Fruit fly (Drosophila melanogaster) whole organism, embryonic: ENCODE data around the gene pim.

Experiments
- Bteb2 ChIP-seq: fragments of 200-800 bp; sonication (Bioruptor generic); optimal IDR thresholded peaks from 2 replicates; lab custom pipeline; 2016; ENCODE audit warnings: missing biosample characterization, missing genetic modification characterization
- CG10209 ChIP-seq: fragments of 200-800 bp; sonication (Bioruptor generic); optimal IDR thresholded peaks from 3 replicates; lab custom pipeline; 2017; ENCODE audit warnings: missing biosample characterization, mild to moderate bottlenecking, missing genetic modification characterization, missing genetic modification reagents
- CG1024 ChIP-seq: fragments of 200-800 bp; sonication (Bioruptor generic); IDR thresholded peaks from 2 replicates; pipeline ENCODE4 v1.3.6; 2022; ENCODE audit warnings: missing biosample characterization, missing genetic modification characterization
- CG10543 ChIP-seq: fragments of 200-800 bp; sonication (Bioruptor generic); optimal IDR thresholded peaks from 3 replicates; lab custom pipeline; 2017; ENCODE audit warnings: missing biosample characterization, mild to moderate bottlenecking, missing genetic modification characterization, moderate library complexity
- CG12219 ChIP-seq: fragments of 200-800 bp; sonication (Bioruptor generic); optimal IDR thresholded peaks from 3 replicates; lab custom pipeline; 2018; ENCODE audit warnings: missing biosample characterization, mild to moderate bottlenecking, missing genetic modification characterization
- CG12659 ChIP-seq: fragments of 200-800 bp; sonication (Bioruptor generic); optimal IDR thresholded peaks from 3 replicates; lab custom pipeline; 2017; ENCODE audit warnings: mild to moderate bottlenecking, missing biosample characterization, missing genetic modification reagents, missing genetic modification characterization
- CG13296 ChIP-seq: fragments of 200-800 bp; sonication (Bioruptor generic); optimal IDR thresholded peaks from 3 replicates; lab custom pipeline; 2018; ENCODE audit warnings: missing biosample characterization, mild to moderate bottlenecking, missing genetic modification characterization
- CG13894 ChIP-seq: fragments of 200-800 bp; sonication (Bioruptor generic); optimal IDR thresholded peaks from 3 replicates; lab custom pipeline; 2018; ENCODE audit warnings: missing biosample characterization, mild to moderate bottlenecking, missing genetic modification characterization, moderate library complexity
- CG17359 ChIP-seq: fragments of 200-800 bp; sonication (Bioruptor generic); optimal IDR thresholded peaks from 3 replicates; lab custom pipeline; 2018; ENCODE audit warnings: missing biosample characterization, mild to moderate bottlenecking, missing genetic modification characterization, moderate library complexity
- CG17612 ChIP-seq: fragments of 200-800 bp; sonication (Bioruptor generic); IDR thresholded peaks from 2 replicates; pipeline ENCODE4 v1.3.6; 2022; ENCODE audit warnings: missing biosample characterization, missing genetic modification characterization
- CG2199 ChIP-seq: fragments of 200-800 bp; sonication (Bioruptor generic); IDR thresholded peaks from 3 replicates; pipeline ENCODE4 v1.3.6; 2022; ENCODE audit warnings: missing biosample characterization, missing genetic modification characterization
- CG3163 ChIP-seq: fragments of 200-800 bp; sonication (Bioruptor generic); optimal IDR thresholded peaks from 3 replicates; lab custom pipeline; 2016; ENCODE audit warnings: missing biosample characterization, missing genetic modification characterization
- CG3847 ChIP-seq: fragments of 200-800 bp; sonication (Bioruptor generic); IDR thresholded peaks from 2 replicates; pipeline ENCODE4 v1.3.6; 2022; ENCODE audit warnings: missing biosample characterization, missing genetic modification characterization
- CG7271 ChIP-seq: fragments of 200-800 bp; sonication (Bioruptor generic); optimal IDR thresholded peaks from 2 replicates; lab custom pipeline; 2018; ENCODE audit warnings: missing biosample characterization, mild to moderate bottlenecking, missing genetic modification characterization, moderate library complexity
- CG8290 ChIP-seq, 3 experiments: fragments of 200-800 bp; sonication (Bioruptor generic); optimal IDR thresholded peaks; 2 replicates each; lab custom pipeline; 2016 to 2019; ENCODE audit warnings: missing biosample characterization in 3 of 3, missing genetic modification characterization in 3 of 3, mild to moderate bottlenecking in 2 of 3, moderate library complexity in 1 of 3
- CG8388 ChIP-seq: fragments of 200-800 bp; sonication (Bioruptor generic); optimal IDR thresholded peaks from 2 replicates; lab custom pipeline; 2019; ENCODE audit warnings: missing biosample characterization, mild to moderate bottlenecking, missing genetic modification characterization, moderate library complexity
- CG9609 ChIP-seq: fragments of 200-800 bp; sonication (Bioruptor generic); optimal IDR thresholded peaks from 3 replicates; lab custom pipeline; 2016; ENCODE audit warnings: missing biosample characterization, missing genetic modification characterization
- D ChIP-seq, 2 experiments: fragments of 200-800 bp in 1 of 2; fragments of >200 bp in 1 of 2; sonication (Bioruptor generic) in 1 of 2; optimal IDR thresholded peaks; 2 replicates in 1 of 2; 3 replicates in 1 of 2; lab custom pipeline; 2017; ENCODE audit warnings: mild to moderate bottlenecking in 1 of 2, missing biosample characterization in 1 of 2, missing genetic modification characterization in 1 of 2, missing genetic modification reagents in 1 of 2
- Dbx ChIP-seq: fragments of 200-800 bp; sonication (Bioruptor generic); IDR thresholded peaks from 3 replicates; pipeline ENCODE4 v1.3.6; 2022; ENCODE audit warnings: missing biosample characterization, missing genetic modification characterization
- Deaf1 ChIP-seq: fragments of 200-800 bp; optimal IDR thresholded peaks from 3 replicates; lab custom pipeline; 2019; ENCODE audit warnings: missing biosample characterization, mild to moderate bottlenecking, missing genetic modification characterization, moderate library complexity
- Dp ChIP-seq: fragments of 200-800 bp; sonication (Bioruptor generic); optimal IDR thresholded peaks from 2 replicates; lab custom pipeline; 2018; ENCODE audit warnings: missing biosample characterization, mild to moderate bottlenecking, missing genetic modification characterization, moderate library complexity
- E2f2 ChIP-seq: fragments of 200-800 bp; sonication (Bioruptor generic); IDR thresholded peaks from 2 replicates; pipeline ENCODE4 v1.3.6; 2022; ENCODE audit warnings: missing biosample characterization, missing genetic modification characterization
- Fer1 ChIP-seq: fragments of 200-800 bp; sonication (Bioruptor generic); optimal IDR thresholded peaks from 2 replicates; lab custom pipeline; 2017; ENCODE audit warnings: missing biosample characterization, mild to moderate bottlenecking, missing genetic modification characterization
- Gsc ChIP-seq: fragments of 200-800 bp; sonication (Bioruptor generic); IDR thresholded peaks from 2 replicates; pipeline ENCODE4 v1.3.6; 2022; ENCODE audit warnings: missing biosample characterization, missing genetic modification characterization
- HmgZ ChIP-seq: fragments of 200-800 bp; sonication (Bioruptor generic); optimal IDR thresholded peaks from 2 replicates; lab custom pipeline; 2018; ENCODE audit warnings: missing biosample characterization, mild to moderate bottlenecking, missing genetic modification characterization
- Hmr ChIP-seq: fragments of 200-800 bp; sonication (Bioruptor generic); optimal IDR thresholded peaks from 3 replicates; lab custom pipeline; 2017; ENCODE audit warnings: mild to moderate bottlenecking, missing biosample characterization, missing genetic modification reagents, missing genetic modification characterization
- Hr78 ChIP-seq, 2 experiments: fragments of 200-800 bp in 1 of 2; fragments of >200 bp in 1 of 2; sonication (Bioruptor generic) in 1 of 2; optimal IDR thresholded peaks; 2 replicates each; lab custom pipeline; 2017 to 2019; ENCODE audit warnings: missing biosample characterization in 2 of 2, missing genetic modification characterization in 2 of 2, mild to moderate bottlenecking in 1 of 2, moderate library complexity in 1 of 2
- MBD-R2 ChIP-seq: fragments of 200-800 bp; sonication (Bioruptor generic); IDR thresholded peaks from 2 replicates; pipeline ENCODE4 v1.3.6; 2022; ENCODE audit warnings: missing biosample characterization, missing genetic modification characterization
- MESR4 ChIP-seq: fragments of 200-800 bp; sonication (Bioruptor generic); optimal IDR thresholded peaks from 2 replicates; lab custom pipeline; 2018; ENCODE audit warnings: missing biosample characterization, mild to moderate bottlenecking, missing genetic modification characterization, moderate library complexity
- MTF-1 ChIP-seq: fragments of 200-800 bp; sonication (Bioruptor generic); optimal IDR thresholded peaks from 2 replicates; lab custom pipeline; 2018; ENCODE audit warnings: missing biosample characterization, mild to moderate bottlenecking, missing genetic modification characterization, borderline replicate concordance
- Med ChIP-seq: fragments of 200-800 bp; sonication (Bioruptor generic); peaks from one replicate; lab custom pipeline; 2016; ENCODE audit warnings: missing biosample characterization, missing genetic modification characterization, mild to moderate bottlenecking, inconsistent platforms, moderate library complexity
- Meics ChIP-seq: fragments of 200-800 bp; sonication (Bioruptor generic); optimal IDR thresholded peaks from 2 replicates; lab custom pipeline; 2017; ENCODE audit warnings: missing biosample characterization, mild to moderate bottlenecking, missing genetic modification characterization
- Nf-YC ChIP-seq: fragments of 200-800 bp; optimal IDR thresholded peaks from 3 replicates; lab custom pipeline; 2019; ENCODE audit warnings: missing biosample characterization, mild to moderate bottlenecking, missing genetic modification characterization, moderate library complexity
- exex ChIP-seq: fragments of 200-800 bp; sonication (Bioruptor generic); optimal IDR thresholded peaks from 4 replicates; lab custom pipeline; 2018; ENCODE audit warnings: missing biosample characterization, mild to moderate bottlenecking, missing genetic modification characterization, moderate library complexity
- fru ChIP-seq: fragments of >200 bp; optimal IDR thresholded peaks from 2 replicates; lab custom pipeline; 2017
- gro ChIP-seq: fragments of 200-800 bp; sonication (Bioruptor generic); optimal IDR thresholded peaks from 2 replicates; lab custom pipeline; 2016; ENCODE audit warnings: missing biosample characterization, missing genetic modification characterization
- hbn ChIP-seq: fragments of 200-800 bp; sonication (Bioruptor generic); IDR thresholded peaks from 2 replicates; pipeline ENCODE4 v1.3.6; 2022; ENCODE audit warnings: missing biosample characterization, missing genetic modification characterization; ENCODE audit not compliant: partially characterized antibody
- hkb ChIP-seq, 2 experiments: fragments of 200-800 bp in 1 of 2; fragments of >200 bp in 1 of 2; sonication (Bioruptor generic) in 1 of 2; IDR thresholded peaks in 1 of 2; optimal IDR thresholded peaks in 1 of 2; 2 replicates each; pipeline versions ENCODE4 v1.3.6 to Lab custom; 2017 to 2022; ENCODE audit warnings: missing biosample characterization in 1 of 2, missing genetic modification characterization in 1 of 2
- nom ChIP-seq: fragments of 200-800 bp; sonication (Bioruptor generic); optimal IDR thresholded peaks from 2 replicates; lab custom pipeline; 2017; ENCODE audit warnings: missing biosample characterization, missing genetic modification characterization, mild to moderate bottlenecking, moderate library complexity, missing genetic modification reagents
- pan ChIP-seq, 4 experiments: fragments of >200 bp in 3 of 4; fragments of 200-800 bp in 1 of 4; sonication (Bioruptor generic) in 1 of 4; optimal IDR thresholded peaks in 3 of 4; IDR thresholded peaks in 1 of 4; 2 replicates each; pipeline versions ENCODE4 v1.3.6 to Lab custom; 2017 to 2022; ENCODE audit warnings: missing biosample characterization in 2 of 4, missing genetic modification characterization in 2 of 4, mixed read lengths in 1 of 4
- pfk ChIP-seq: fragments of 200-800 bp; sonication (Bioruptor generic); optimal IDR thresholded peaks from 2 replicates; lab custom pipeline; 2018; ENCODE audit warnings: missing biosample characterization, mild to moderate bottlenecking, missing genetic modification characterization, moderate library complexity
- pho ChIP-seq: fragments of 200-800 bp; sonication (Bioruptor generic); optimal IDR thresholded peaks from 2 replicates; lab custom pipeline; 2016; ENCODE audit warnings: missing biosample characterization, missing genetic modification characterization
- psq ChIP-seq: fragments of 200-800 bp; sonication (Bioruptor generic); optimal IDR thresholded peaks from 2 replicates; lab custom pipeline; 2017; ENCODE audit warnings: missing biosample characterization, missing genetic modification characterization
- repo ChIP-seq: fragments of 200-800 bp; sonication (Bioruptor generic); optimal IDR thresholded peaks from 2 replicates; lab custom pipeline; 2016; ENCODE audit warnings: missing biosample characterization, missing genetic modification characterization
- run ChIP-seq: fragments of 200-800 bp; sonication (Bioruptor generic); optimal IDR thresholded peaks from 3 replicates; lab custom pipeline; 2018; ENCODE audit warnings: missing biosample characterization, mild to moderate bottlenecking, missing genetic modification characterization
- so ChIP-seq: fragments of 200-800 bp; sonication (Bioruptor generic); IDR thresholded peaks from 3 replicates; pipeline ENCODE4 v1.3.6; 2022; ENCODE audit warnings: missing biosample characterization, missing genetic modification characterization
- sug ChIP-seq: fragments of 200-800 bp; optimal IDR thresholded peaks from 2 replicates; lab custom pipeline; 2019; ENCODE audit warnings: missing biosample characterization, mild to moderate bottlenecking, missing genetic modification characterization, moderate library complexity
- vvl ChIP-seq: fragments of 200-800 bp; sonication (Bioruptor generic); IDR thresholded peaks from 2 replicates; pipeline ENCODE4 v1.3.6; 2022; ENCODE audit warnings: missing biosample characterization, missing genetic modification characterization

Gene pim

DNA sequence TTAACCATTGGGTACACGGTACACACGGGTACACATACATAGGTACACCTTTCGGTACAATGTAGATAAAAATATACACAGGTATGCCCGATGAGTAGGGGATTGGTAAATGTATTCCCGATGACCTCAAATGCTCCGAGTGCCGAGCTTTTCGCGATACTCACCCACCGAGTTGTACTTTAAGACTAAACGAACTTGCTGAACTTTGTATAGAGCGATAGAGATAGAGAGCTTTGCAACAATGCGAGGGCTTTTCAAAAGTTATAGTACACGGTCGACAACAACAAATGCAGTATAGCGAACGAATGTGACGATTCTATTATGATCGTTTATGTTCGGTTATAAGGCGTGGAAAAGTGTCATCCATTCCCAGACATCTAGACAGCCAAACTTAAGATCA lies 41.2 kb upstream of the pim start (continued):
- TF ChIP-seq Fer1 (GFP tag; lab: Kevin White, UChicago) (peak; percentile 56), CG13894 (tag; lab: Kevin White, UChicago) (peak; percentile 84), D (optimal IDR thresholded peaks at IDR 0.05; lab: Kevin White, UChicago) (no peak), D (GFP tag; optimal IDR thresholded peaks at IDR 0.05; lab: Kevin White, UChicago) (no peak), Dp (GFP tag; lab: Kevin White, UChicago) (peak; percentile 19), Deaf1 (peak; percentile 94), CG1024 (GFP tag; lab: Robert Waterston, UW) (no peak), vvl (GFP tag; lab: Robert Waterston, UW) (peak; percentile 23; the same call in 1 of the 2 replicates), repo (GFP tag; lab: Kevin White, UChicago) (no peak), pan (optimal IDR thresholded peaks at IDR 0.05; lab: Kevin White, UChicago) (no peak), pan (GFP tag; optimal IDR thresholded peaks at IDR 0.05 in 1 of 2, IDR thresholded peaks at IDR 0.05 in 1 of 2) (no peak), CG9609 (GFP tag; lab: Kevin White, UChicago) (no peak), Gsc (no peak), CG8290 (GFP tag; optimal IDR thresholded peaks at IDR 0.05; lab: Kevin White, UChicago) (no peak), CG8290 (tag; optimal IDR thresholded peaks at IDR 0.05; lab: Kevin White, UChicago) (peak in 1 of 2 experiments; percentile 67), hkb (optimal IDR thresholded peaks at IDR 0.05; lab: Kevin White, UChicago) (no peak), hkb (GFP tag; IDR thresholded peaks at IDR 0.05; lab: Robert Waterston, UW) (peak; percentile 30; the same call in 1 of the 2 replicates), HmgZ (tag; lab: Kevin White, UChicago) (peak; percentile 23), CG3163 (peak; percentile 15), Meics (GFP tag; lab: Kevin White, UChicago) (peak; percentile 4), CG8388 (GFP tag; lab: Kevin White, UChicago) (no peak), CG12219 (GFP tag; lab: Kevin White, UChicago) (no peak), sug (tag; lab: Kevin White, UChicago) (peak; percentile 38), fru (lab: Kevin White, UChicago) (no peak), CG2199 (GFP tag; lab: Robert Waterston, UW) (peak; percentile 87), Hr78 (GFP tag; optimal IDR thresholded peaks at IDR 0.05; lab: Kevin White, UChicago) (peak in 1 of 2 experiments; percentile 97), E2f2 (GFP tag; lab: Robert Waterston, UW) (peak; percentile 26; the same call in 1 of the 2 replicates), CG7271 (no peak), pfk (GFP tag; lab: Kevin White, UChicago) (no peak), exex (tag; lab: Kevin White, UChicago) (peak; percentile 65), Nf-YC (tag; lab: Kevin White, UChicago) (peak; percentile 5), hbn (GFP tag; lab: Robert Waterston, UW) (no peak), CG10543 (GFP tag; lab: Kevin White, UChicago) (peak; percentile 40), Hmr (GFP tag; lab: Kevin White, UChicago) (peak; percentile 38), run (tag; lab: Kevin White, UChicago) (no peak), MTF-1 (GFP tag; lab: Kevin White, UChicago) (peak; percentile 15), MBD-R2 (peak; percentile 25; the same call in 1 of the 2 replicates), psq (GFP tag; lab: Kevin White, UChicago) (no peak), CG17359 (tag; lab: Kevin White, UChicago) (no peak), Bteb2 (GFP tag; lab: Kevin White, UChicago) (no peak), so (GFP tag; lab: Robert Waterston, UW) (peak; percentile 58; the same call in 1 of the 3 replicates), pho (GFP tag; lab: Kevin White, UChicago) (peak; percentile 24), CG10209 (GFP tag; lab: Kevin White, UChicago) (no peak), gro (GFP tag; lab: Kevin White, UChicago) (peak; percentile 11), CG3847 (no peak), CG17612 (GFP tag; lab: Robert Waterston, UW) (no peak), MESR4 (GFP tag; lab: Kevin White, UChicago) (peak; percentile 7), CG13296 (peak; percentile 48), nom (GFP tag; lab: Kevin White, UChicago) (peak; percentile 69), Med (GFP tag; lab: Kevin White, UChicago) (peak; percentile 80), CG12659 (peak; percentile 13), Dbx (peak; percentile 28; the same call in 1 of the 3 replicates)
